Worm (Caenorhabditis elegans): ENCODE results near the gene zig-11.

The zig-11 gene

DNA sequence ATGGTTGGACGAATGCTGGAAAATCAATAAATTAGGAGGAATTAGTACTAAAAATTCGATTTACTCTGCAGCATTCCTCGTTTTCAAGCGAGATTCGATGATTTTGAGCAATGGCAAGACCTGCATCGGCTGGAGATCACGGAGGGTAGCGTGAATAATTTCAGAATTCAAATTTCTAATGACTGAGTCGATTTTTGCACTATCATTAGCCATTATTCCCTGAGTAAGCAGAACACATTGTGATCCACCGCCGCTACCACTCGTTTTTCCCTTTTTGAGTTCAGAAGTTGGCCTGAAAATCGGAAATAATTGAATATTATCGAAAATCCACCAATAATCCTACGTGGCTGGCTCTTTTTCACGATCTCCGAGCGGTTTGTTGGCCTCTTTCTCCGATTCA lies 24.7 kb downstream of the zig-11 start:
- TF ChIP-seq pha-2 (tag; optimal IDR thresholded peaks at IDR 0.05): no peak
- TF ChIP-seq ceh-24 (tag; optimal IDR thresholded peaks at IDR 0.05): no peak
- no peak for TF ChIP-seq fkh-6 (tag; optimal IDR thresholded peaks at IDR 0.05)
- no peak for TF ChIP-seq ceh-9 (tag; optimal IDR thresholded peaks at IDR 0.05)
- TF ChIP-seq ceh-45 (GFP tag; IDR thresholded peaks at IDR 0.05): no peak
- no peak for TF ChIP-seq ceh-18 (tag; optimal IDR thresholded peaks at IDR 0.05)
- TF ChIP-seq elt-2 (tag; optimal IDR thresholded peaks at IDR 0.05): no peak
- no peak for TF ChIP-seq eyg-1 (tag; optimal IDR thresholded peaks at IDR 0.05)
- no peak for TF ChIP-seq ceh-2 (tag; optimal IDR thresholded peaks at IDR 0.05)

DNA sequence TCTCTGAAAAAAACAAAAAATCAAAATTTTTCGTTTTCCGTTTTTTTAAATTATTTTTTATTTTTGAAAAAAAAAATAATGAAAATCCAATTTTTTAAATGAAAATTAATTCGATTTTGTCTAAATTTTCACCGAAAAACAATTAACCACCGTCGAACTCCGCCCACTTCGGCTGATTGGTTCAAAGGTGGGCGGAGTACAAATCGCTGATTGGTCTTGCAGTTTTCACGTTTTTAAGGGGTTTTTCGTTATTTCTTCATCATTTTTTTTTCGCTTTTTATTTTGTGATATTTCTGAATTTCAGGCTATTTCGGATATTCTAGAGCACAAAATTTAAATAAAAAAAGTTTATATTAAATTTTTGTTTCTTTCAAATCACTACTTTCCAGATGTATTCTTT lies 27.7 kb downstream of the zig-11 start:
- TF ChIP-seq ama-1 (optimal IDR thresholded peaks at IDR 0.05) (no peak), unc-55 (GFP tag; optimal IDR thresholded peaks at IDR 0.05) (no peak), nfya-1 (tag; optimal IDR thresholded peaks at IDR 0.05) (peak; percentile 86)

DNA sequence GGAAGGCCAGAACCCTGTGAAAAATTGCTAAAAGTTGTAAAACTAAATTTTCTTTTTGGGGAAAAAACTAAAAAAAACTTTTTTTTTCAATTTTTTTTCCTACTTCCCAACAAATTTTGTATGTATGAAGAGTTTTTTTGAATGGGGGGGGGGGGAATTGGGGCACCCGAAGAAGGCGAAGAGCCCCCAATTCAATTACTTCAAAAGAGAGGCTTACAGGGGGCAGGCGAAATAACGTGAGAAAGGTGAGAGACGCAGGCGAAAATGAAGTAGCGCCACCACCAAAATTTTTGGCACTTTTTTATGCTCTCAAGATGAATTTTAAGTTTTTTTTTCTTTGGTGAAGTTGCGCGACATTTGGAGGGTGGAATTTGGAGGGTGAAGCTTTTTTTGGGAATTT lies 29.8 kb downstream of the zig-11 start:
- TF ChIP-seq nhr-232 (tag; optimal IDR thresholded peaks at IDR 0.05) (no peak), zip-5 (tag; optimal IDR thresholded peaks at IDR 0.05) (no peak), unc-86 (tag; optimal IDR thresholded peaks at IDR 0.05) (no peak), ahr-1 (tag; optimal IDR thresholded peaks at IDR 0.05) (no peak), nhr-11 (tag; optimal IDR thresholded peaks at IDR 0.05) (no peak), hlh-6 (tag; optimal IDR thresholded peaks at IDR 0.05) (no peak), T23F11.4 (GFP tag; optimal IDR thresholded peaks at IDR 0.05) (no peak), unc-42 (tag; optimal IDR thresholded peaks at IDR 0.05) (peak; percentile 78)

DNA sequence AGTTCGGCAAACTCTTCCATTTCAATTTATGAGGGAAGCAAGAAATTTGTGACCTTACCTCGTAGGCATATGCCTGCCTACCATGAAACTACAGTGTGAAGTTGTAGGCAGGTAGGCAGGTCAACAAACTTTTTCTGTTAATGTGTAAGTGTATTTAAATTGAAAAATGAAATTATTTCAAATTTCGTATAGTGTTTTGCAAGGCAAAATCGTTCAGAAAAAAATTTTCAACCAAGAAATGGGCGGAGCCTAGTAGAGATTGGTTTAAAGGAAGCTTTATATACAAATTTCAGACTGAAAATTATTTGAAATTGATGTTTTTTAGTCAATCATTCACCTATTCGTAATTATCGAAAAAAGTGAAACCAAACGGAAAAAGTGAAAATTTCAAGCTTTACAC lies 34.9 kb downstream of the zig-11 start:
- TF ChIP-seq C38D4.7 (GFP tag; optimal IDR thresholded peaks at IDR 0.05): no peak
- no peak for TF ChIP-seq dve-1 (tag; optimal IDR thresholded peaks at IDR 0.05)
- no peak for TF ChIP-seq sox-4 (tag; optimal IDR thresholded peaks at IDR 0.05)
- no peak for TF ChIP-seq ceh-34 (tag; optimal IDR thresholded peaks at IDR 0.05)
- no peak for TF ChIP-seq ceh-22 (tag; optimal IDR thresholded peaks at IDR 0.05)

DNA sequence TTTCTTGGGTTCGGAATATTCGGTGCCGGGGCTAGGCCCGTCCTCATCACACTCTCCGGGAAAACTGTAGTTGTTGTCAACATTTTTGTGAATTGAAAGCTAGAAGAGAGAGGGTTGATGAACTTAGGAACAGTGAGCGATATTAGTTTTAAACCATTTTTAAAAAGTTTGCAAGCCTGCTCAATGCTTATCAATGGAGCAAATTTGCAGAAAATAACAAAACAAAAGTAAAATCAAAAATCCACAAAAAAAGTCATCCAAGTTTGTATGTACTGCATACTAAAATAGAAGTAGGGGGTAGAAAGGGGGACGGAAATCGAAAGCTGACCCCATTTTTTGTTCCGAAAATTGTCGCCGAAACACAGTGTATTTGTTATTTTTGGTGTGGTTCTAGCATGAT lies 36.6 kb downstream of the zig-11 start, which contains the start of gene T10B5.10:
Gene T10B5.10, minus strand, starts transcription at position 101 of the 400 bp plus-strand sequence.
- TF ChIP-seq hlh-15 (tag; optimal IDR thresholded peaks at IDR 0.05) (no peak), nhr-11 (tag; optimal IDR thresholded peaks at IDR 0.05) (no peak), unc-55 (GFP tag; optimal IDR thresholded peaks at IDR 0.05) (no peak), ref-2 (tag; optimal IDR thresholded peaks at IDR 0.05) (no peak), ceh-48 (tag; optimal IDR thresholded peaks at IDR 0.05) (no peak), dve-1 (tag; optimal IDR thresholded peaks at IDR 0.05) (no peak), elt-2 (tag; optimal IDR thresholded peaks at IDR 0.05) (no peak), fax-1 (tag; optimal IDR thresholded peaks at IDR 0.05) (no peak), dmd-4 (tag; optimal IDR thresholded peaks at IDR 0.05; ENCODE audit: borderline replicate concordance) (no peak), ceh-30 (tag; optimal IDR thresholded peaks at IDR 0.05) (no peak), ceh-34 (tag; optimal IDR thresholded peaks at IDR 0.05) (no peak), elt-4 (tag; optimal IDR thresholded peaks at IDR 0.05) (no peak), pha-4 (tag; optimal IDR thresholded peaks at IDR 0.05) (no peak), pqm-1 (tag; optimal IDR thresholded peaks at IDR 0.05) (no peak), gmeb-2 (tag; optimal IDR thresholded peaks at IDR 0.05) (no peak), sox-4 (tag; optimal IDR thresholded peaks at IDR 0.05) (no peak), syd-9 (tag; optimal IDR thresholded peaks at IDR 0.05) (no peak), tbx-2 (tag; optimal IDR thresholded peaks at IDR 0.05) (no peak), K02D7.2 (tag; optimal IDR thresholded peaks at IDR 0.05) (no peak)
